Worm (Caenorhabditis elegans) whole organism, mixed stage, embryonic: ENCODE data around the gene F57C2.4.

Source experiments
- M03D4.4 ChIP-seq: sonication (generic microtip); optimal IDR thresholded peaks from 2 replicates; lab custom pipeline; 2017; ENCODE audit warnings: mild to moderate bottlenecking, missing genetic modification characterization, missing compliant biosample characterization
- bed-3 ChIP-seq: fragments of 200-800 bp; sonication (Bioruptor generic); optimal IDR thresholded peaks from 3 replicates; lab custom pipeline; 2018; ENCODE audit warnings: mild to moderate bottlenecking, missing genetic modification characterization, moderate library complexity, missing compliant biosample characterization
- blmp-1 ChIP-seq: fragments of 150-350 bp; optimal IDR thresholded peaks from 2 replicates; lab custom pipeline; 2014; ENCODE audit warnings: missing biosample characterization, missing genetic modification characterization
- ceh-39 ChIP-seq: fragments of 150-350 bp; optimal IDR thresholded peaks from 2 replicates; lab custom pipeline; 2014; ENCODE audit warnings: missing biosample characterization, missing genetic modification characterization
- ceh-43 ChIP-seq: fragments of 200-800 bp; sonication (Bioruptor generic); optimal IDR thresholded peaks from 2 replicates; lab custom pipeline; 2018; ENCODE audit warnings: mild to moderate bottlenecking, missing genetic modification characterization, moderate library complexity, missing compliant biosample characterization
- ceh-83 ChIP-seq: fragments of 200-800 bp; sonication (Bioruptor generic); optimal IDR thresholded peaks from 2 replicates; lab custom pipeline; 2018; ENCODE audit warnings: mild to moderate bottlenecking, missing genetic modification characterization, missing compliant biosample characterization
- ces-1 ChIP-seq: fragments of 150-350 bp; optimal IDR thresholded peaks from 2 replicates; lab custom pipeline; 2014; ENCODE audit warnings: missing biosample characterization, missing genetic modification reagents, missing genetic modification characterization
- cnd-1 ChIP-seq: fragments of 200-800 bp; sonication (Bioruptor generic); optimal IDR thresholded peaks from 2 replicates; lab custom pipeline; 2018; ENCODE audit warnings: mild to moderate bottlenecking, missing genetic modification characterization, missing compliant biosample characterization
- drap-1 ChIP-seq: fragments of 200-800 bp; sonication (Bioruptor generic); optimal IDR thresholded peaks from 3 replicates; lab custom pipeline; 2018; ENCODE audit warnings: mild to moderate bottlenecking, missing genetic modification characterization, missing compliant biosample characterization
- elt-1 ChIP-seq: sonication (generic microtip); optimal IDR thresholded peaks from 2 replicates; lab custom pipeline; 2017; ENCODE audit warnings: missing genetic modification characterization, mild to moderate bottlenecking, missing compliant biosample characterization, antibody characterized with exemption, moderate library complexity, borderline replicate concordance; ENCODE audit not compliant: insufficient read depth
- elt-3 ChIP-seq: fragments of 150-350 bp; optimal IDR thresholded peaks from 2 replicates; lab custom pipeline; 2014; ENCODE audit warnings: missing biosample characterization, missing genetic modification characterization
- flh-1 ChIP-seq: fragments of 200-800 bp; sonication (Bioruptor generic); optimal IDR thresholded peaks from 2 replicates; lab custom pipeline; 2018; ENCODE audit warnings: mild to moderate bottlenecking, missing genetic modification characterization, moderate library complexity, missing compliant biosample characterization
- ham-2 ChIP-seq: fragments of 200-800 bp; sonication (Bioruptor generic); optimal IDR thresholded peaks from 2 replicates; lab custom pipeline; 2018; ENCODE audit warnings: mild to moderate bottlenecking, missing genetic modification characterization, missing compliant biosample characterization
- hlh-1 ChIP-seq: fragments of 150-350 bp; optimal IDR thresholded peaks from 2 replicates; lab custom pipeline; 2014; ENCODE audit warnings: missing biosample characterization, missing genetic modification reagents, missing genetic modification characterization
- lin-13 ChIP-seq: fragments of 150-350 bp; optimal IDR thresholded peaks from 2 replicates; lab custom pipeline; 2014; ENCODE audit warnings: missing biosample characterization, missing genetic modification characterization
- lin-32 ChIP-seq: fragments of 200-800 bp; sonication (Bioruptor generic); optimal IDR thresholded peaks from 2 replicates; lab custom pipeline; 2018; ENCODE audit warnings: mild to moderate bottlenecking, missing genetic modification characterization, missing compliant biosample characterization
- lsy-2 ChIP-seq: fragments of 150-350 bp; optimal IDR thresholded peaks from 2 replicates; lab custom pipeline; 2014; ENCODE audit warnings: missing biosample characterization, missing genetic modification characterization
- mab-5 ChIP-seq: fragments of 150-350 bp; optimal IDR thresholded peaks from 2 replicates; lab custom pipeline; 2014; ENCODE audit warnings: missing biosample characterization, missing genetic modification characterization
- mep-1 ChIP-seq: fragments of 150-350 bp; optimal IDR thresholded peaks from 2 replicates; lab custom pipeline; 2017; ENCODE audit warnings: missing biosample characterization, missing genetic modification reagents, missing genetic modification characterization, inconsistent platforms
- mls-2 ChIP-seq: sonication (generic microtip); optimal IDR thresholded peaks from 2 replicates; lab custom pipeline; 2016; ENCODE audit warnings: mild to moderate bottlenecking, missing genetic modification characterization, moderate library complexity, missing compliant biosample characterization
- nhr-12 ChIP-seq: fragments of 150-350 bp; optimal IDR thresholded peaks from 2 replicates; lab custom pipeline; 2014; ENCODE audit warnings: missing biosample characterization, missing genetic modification characterization
- nhr-2 ChIP-seq: fragments of 150-350 bp; optimal IDR thresholded peaks from 2 replicates; lab custom pipeline; 2014; ENCODE audit warnings: missing biosample characterization, missing genetic modification characterization
- nhr-237 ChIP-seq: fragments of 150-350 bp; optimal IDR thresholded peaks from 2 replicates; lab custom pipeline; 2014; ENCODE audit warnings: missing biosample characterization, missing genetic modification characterization
- nhr-28 ChIP-seq: fragments of 150-350 bp; optimal IDR thresholded peaks from 2 replicates; lab custom pipeline; 2014; ENCODE audit warnings: missing biosample characterization, missing genetic modification characterization
- nhr-76 ChIP-seq: sonication (generic microtip); optimal IDR thresholded peaks from 2 replicates; lab custom pipeline; 2017; ENCODE audit warnings: missing biosample characterization, missing genetic modification characterization
- pha-4 ChIP-seq: fragments of 150-350 bp; optimal IDR thresholded peaks from 2 replicates; lab custom pipeline; 2018; ENCODE audit warnings: missing biosample characterization, missing genetic modification reagents, missing genetic modification characterization
- sem-2 ChIP-seq: fragments of 200-800 bp; sonication (Bioruptor generic); optimal IDR thresholded peaks from 2 replicates; lab custom pipeline; 2018; ENCODE audit warnings: mild to moderate bottlenecking, missing genetic modification characterization, missing compliant biosample characterization
- snpc-4 ChIP-seq: fragments of 150-350 bp; optimal IDR thresholded peaks from 2 replicates; lab custom pipeline; 2014; ENCODE audit warnings: missing biosample characterization, missing genetic modification characterization
- sptf-1 ChIP-seq: sonication (generic microtip); optimal IDR thresholded peaks from 2 replicates; lab custom pipeline; 2017; ENCODE audit warnings: mild to moderate bottlenecking, missing genetic modification characterization, moderate library complexity, missing compliant biosample characterization
- tbx-8 ChIP-seq: fragments of 200-800 bp; sonication (Bioruptor generic); optimal IDR thresholded peaks from 2 replicates; lab custom pipeline; 2018; ENCODE audit warnings: mild to moderate bottlenecking, missing genetic modification characterization, moderate library complexity, missing compliant biosample characterization
- unc-120 ChIP-seq: sonication (generic microtip); optimal IDR thresholded peaks from 2 replicates; lab custom pipeline; 2017; ENCODE audit warnings: missing genetic modification characterization, missing compliant biosample characterization; ENCODE audit not compliant: poor library complexity, severe bottlenecking
- unc-39 ChIP-seq: fragments of 150-350 bp; optimal IDR thresholded peaks from 2 replicates; lab custom pipeline; 2014; ENCODE audit warnings: missing biosample characterization, missing genetic modification characterization
- unc-62 ChIP-seq: fragments of 150-350 bp; optimal IDR thresholded peaks from 2 replicates; lab custom pipeline; 2014; ENCODE audit warnings: missing biosample characterization, missing genetic modification reagents, missing genetic modification characterization
- zip-8 ChIP-seq: fragments of 150-350 bp; optimal IDR thresholded peaks from 2 replicates; lab custom pipeline; 2014; ENCODE audit warnings: missing biosample characterization, missing genetic modification characterization
- ztf-11 ChIP-seq: fragments of 150-350 bp; optimal IDR thresholded peaks from 2 replicates; lab custom pipeline; 2014; ENCODE audit warnings: missing biosample characterization, missing genetic modification characterization

The F57C2.4 gene

ce11 chrII:14523645-14524223 lies 1.4 kb upstream of the F57C2.4 start, which contains the start of gene pot-2:
Gene pot-2 (plus strand): TSS chrII:14524173.
- TF ChIP-seq ceh-43 (GFP tag; lab: Kevin White, UChicago) (no peak), nhr-28 (tag; lab: Kevin White, UChicago) (no peak), nhr-2 (tag; lab: Kevin White, UChicago) (no peak), ham-2 (GFP tag; lab: Kevin White, UChicago) (no peak), nhr-12 (tag; lab: Kevin White, UChicago) (no peak), pha-4 (tag; lab: Kevin White, UChicago) (no peak), unc-62 (GFP tag; lab: Kevin White, UChicago) (no peak), elt-3 (tag; lab: Kevin White, UChicago) (no peak), blmp-1 (tag; lab: Kevin White, UChicago) (no peak), mls-2 (tag; lab: Kevin White, UChicago) (no peak)
- TF ChIP-seq, all 35 proteins: peak for 0

- no peak for TF ChIP-seq nhr-2 (tag; lab: Kevin White, UChicago)
- no peak for TF ChIP-seq ceh-43 (GFP tag; lab: Kevin White, UChicago)
- TF ChIP-seq nhr-237 (tag; lab: Kevin White, UChicago): no peak
- TF ChIP-seq ceh-83 (GFP tag; lab: Kevin White, UChicago): no peak
- TF ChIP-seq sptf-1 (tag; lab: Kevin White, UChicago): no peak
- TF ChIP-seq bed-3 (GFP tag; lab: Kevin White, UChicago): no peak
- no peak for TF ChIP-seq unc-120 (tag; lab: Kevin White, UChicago)
- TF ChIP-seq tbx-8 (GFP tag; lab: Kevin White, UChicago): no peak
- TF ChIP-seq sem-2 (GFP tag; lab: Kevin White, UChicago): no peak
- TF ChIP-seq lin-13 (tag; lab: Kevin White, UChicago): no peak
- TF ChIP-seq elt-1 (tag; lab: Kevin White, UChicago): no peak
- TF ChIP-seq nhr-12 (tag; lab: Kevin White, UChicago): no peak
- no peak for TF ChIP-seq pha-4 (tag; lab: Kevin White, UChicago)
- TF ChIP-seq flh-1 (GFP tag; lab: Kevin White, UChicago): no peak
Measured at ce11 chrII:14527104-14527503, 2.0 kb downstream of the F57C2.4 start.

- TF ChIP-seq lsy-2 (tag; lab: Kevin White, UChicago) (peak; percentile 95), nhr-28 (tag; lab: Kevin White, UChicago) (no peak), ceh-39 (no peak), tbx-8 (GFP tag; lab: Kevin White, UChicago) (no peak), hlh-1 (tag; lab: Kevin White, UChicago) (no peak), elt-1 (tag; lab: Kevin White, UChicago) (no peak), nhr-76 (tag; lab: Kevin White, UChicago) (no peak), drap-1 (GFP tag; lab: Kevin White, UChicago) (peak; percentile 51), ceh-83 (GFP tag; lab: Kevin White, UChicago) (no peak), unc-39 (tag; lab: Kevin White, UChicago) (no peak), M03D4.4 (tag; lab: Kevin White, UChicago) (peak; percentile 40), ceh-43 (GFP tag; lab: Kevin White, UChicago) (peak; percentile 85), blmp-1 (tag; lab: Kevin White, UChicago) (no peak), mls-2 (tag; lab: Kevin White, UChicago) (peak; percentile 32), elt-3 (tag; lab: Kevin White, UChicago) (no peak), unc-120 (tag; lab: Kevin White, UChicago) (peak; percentile 31), snpc-4 (no peak), nhr-237 (tag; lab: Kevin White, UChicago) (peak; percentile 61), sem-2 (GFP tag; lab: Kevin White, UChicago) (no peak), sptf-1 (tag; lab: Kevin White, UChicago) (peak; percentile 83), nhr-2 (tag; lab: Kevin White, UChicago) (no peak), mab-5 (tag; lab: Kevin White, UChicago) (no peak), zip-8 (tag; lab: Kevin White, UChicago) (no peak), ztf-11 (tag; lab: Kevin White, UChicago) (no peak), ces-1 (GFP tag; lab: Kevin White, UChicago) (peak; percentile 87), lin-32 (GFP tag; lab: Kevin White, UChicago) (peak; percentile 49), pha-4 (tag; lab: Kevin White, UChicago) (no peak), flh-1 (GFP tag; lab: Kevin White, UChicago) (no peak), cnd-1 (tag; lab: Kevin White, UChicago) (no peak), nhr-12 (tag; lab: Kevin White, UChicago) (no peak), mep-1 (peak; percentile 20), bed-3 (GFP tag; lab: Kevin White, UChicago) (peak; percentile 31), lin-13 (tag; lab: Kevin White, UChicago) (peak; percentile 54), ham-2 (GFP tag; lab: Kevin White, UChicago) (no peak), unc-62 (GFP tag; lab: Kevin White, UChicago) (no peak)
Measured at ce11 chrII:14528233-14528802, 3.2 kb downstream of the F57C2.4 start, which contains the start of the genes F57C2.5 and spat-1. Gene F57C2.5 (minus strand): TSS chrII:14528239. Gene spat-1 (plus strand): TSS chrII:14528752.
